Worm (Caenorhabditis elegans): ENCODE results near the gene cdh-1.

- TF ChIP-seq aly-2 (tag; optimal IDR thresholded peaks at IDR 0.05), result no peak
- no peak for TF ChIP-seq lin-15B (tag; optimal IDR thresholded peaks at IDR 0.05)
- peak in 1 of 2 experiments; percentile 15 for TF ChIP-seq lsy-2 (tag; optimal IDR thresholded peaks at IDR 0.05)
- TF ChIP-seq nhr-76 (tag; optimal IDR thresholded peaks at IDR 0.05), result no peak
- no peak for TF ChIP-seq egl-27 (tag; optimal IDR thresholded peaks at IDR 0.05)
- no peak for TF ChIP-seq rnt-1 (tag; optimal IDR thresholded peaks at IDR 0.05)
- TF ChIP-seq ztf-11 (tag; optimal IDR thresholded peaks at IDR 0.05), result no peak
- TF ChIP-seq elt-3 (tag; optimal IDR thresholded peaks at IDR 0.05), result peak in 1 of 6 experiments; percentile 3
- TF ChIP-seq nhr-12 (tag; optimal IDR thresholded peaks at IDR 0.05), result no peak
- no peak for TF ChIP-seq nhr-77 (tag; optimal IDR thresholded peaks at IDR 0.05)
- TF ChIP-seq ces-1 (GFP tag; optimal IDR thresholded peaks at IDR 0.05), result no peak
- peak; percentile 63 for TF ChIP-seq blmp-1 (tag; optimal IDR thresholded peaks at IDR 0.05)
- no peak for TF ChIP-seq tlp-1 (tag; optimal IDR thresholded peaks at IDR 0.05)
Measured at ce11 chrIII:2874144-2874868, 36.4 kb upstream of the cdh-1 start, which contains the start of gene klf-1.
